Worm (Caenorhabditis elegans): ENCODE results near the gene F35E12.2.

F35E12.2 gene

ce11 chrV:13711060-13711459 lies 13.6 kb downstream of the F35E12.2 start, which contains the start of gene srx-96:
srx-96 (plus strand) TSS chrV:13711360.
- TF ChIP-seq ztf-29 (GFP tag; IDR thresholded peaks at IDR 0.05), result no peak
- TF ChIP-seq T22C8.4 (GFP tag; IDR thresholded peaks at IDR 0.05), result no peak
- no peak for TF ChIP-seq med-1 (GFP tag; optimal IDR thresholded peaks at IDR 0.05; ENCODE audit: insufficient read depth)
- TF ChIP-seq ref-1 (GFP tag; conservative IDR thresholded peaks at IDR 0.05), result no peak
- TF ChIP-seq ztf-23 (GFP tag; IDR thresholded peaks at IDR 0.05), result no peak
- TF ChIP-seq tab-1 (GFP tag; IDR thresholded peaks at IDR 0.05), result no peak
- TF ChIP-seq flt-1 (GFP tag; IDR thresholded peaks at IDR 0.05), result no peak
- no peak for TF ChIP-seq cog-1 (tag; optimal IDR thresholded peaks at IDR 0.05)
- TF ChIP-seq klf-2 (GFP tag; conservative IDR thresholded peaks at IDR 0.05), result no peak

ce11 chrV:13707295-13707694 lies 17.4 kb downstream of the F35E12.2 start, which contains the start of gene hlh-34:
hlh-34 (minus strand) TSS chrV:13707395.
- TF ChIP-seq T22C8.4 (GFP tag; IDR thresholded peaks at IDR 0.05) (no peak), ref-1 (GFP tag; conservative IDR thresholded peaks at IDR 0.05) (no peak)

- no peak for TF ChIP-seq ztf-29 (GFP tag; IDR thresholded peaks at IDR 0.05)
- TF ChIP-seq cog-1 (tag; optimal IDR thresholded peaks at IDR 0.05), result no peak
- TF ChIP-seq klf-2 (GFP tag; conservative IDR thresholded peaks at IDR 0.05), result no peak
- no peak for TF ChIP-seq T22C8.4 (GFP tag; IDR thresholded peaks at IDR 0.05)
- TF ChIP-seq tab-1 (GFP tag; IDR thresholded peaks at IDR 0.05), result no peak
- no peak for TF ChIP-seq med-1 (GFP tag; optimal IDR thresholded peaks at IDR 0.05; ENCODE audit: insufficient read depth)
- no peak for TF ChIP-seq ztf-23 (GFP tag; IDR thresholded peaks at IDR 0.05)
- no peak for TF ChIP-seq flt-1 (GFP tag; IDR thresholded peaks at IDR 0.05)
- no peak for TF ChIP-seq ref-1 (GFP tag; conservative IDR thresholded peaks at IDR 0.05)
Measured at ce11 chrV:13703960-13704359, 20.7 kb downstream of the F35E12.2 start, which contains the start of gene T01D3.3. T01D3.3 (plus strand) TSS chrV:13704271.

ce11 chrV:13694103-13694502 lies 30.6 kb downstream of the F35E12.2 start:
- TF ChIP-seq T22C8.4 (GFP tag; IDR thresholded peaks at IDR 0.05), result no peak

- TF ChIP-seq cog-1 (tag; optimal IDR thresholded peaks at IDR 0.05) (no peak), ref-1 (GFP tag; conservative IDR thresholded peaks at IDR 0.05) (no peak), klf-2 (GFP tag; conservative IDR thresholded peaks at IDR 0.05) (no peak), med-1 (GFP tag; optimal IDR thresholded peaks at IDR 0.05; ENCODE audit: insufficient read depth) (no peak), ztf-23 (GFP tag; IDR thresholded peaks at IDR 0.05) (no peak), T22C8.4 (GFP tag; IDR thresholded peaks at IDR 0.05) (no peak), tab-1 (GFP tag; IDR thresholded peaks at IDR 0.05) (no peak), ztf-29 (GFP tag; IDR thresholded peaks at IDR 0.05) (no peak), flt-1 (GFP tag; IDR thresholded peaks at IDR 0.05) (no peak)
Measured at ce11 chrV:13690276-13690675, 34.4 kb downstream of the F35E12.2 start.

- TF ChIP-seq T22C8.4 (GFP tag; IDR thresholded peaks at IDR 0.05), result no peak
- no peak for TF ChIP-seq flt-1 (GFP tag; IDR thresholded peaks at IDR 0.05)
- no peak for TF ChIP-seq ztf-29 (GFP tag; IDR thresholded peaks at IDR 0.05)
- TF ChIP-seq ref-1 (GFP tag; conservative IDR thresholded peaks at IDR 0.05), result no peak
- TF ChIP-seq med-1 (GFP tag; optimal IDR thresholded peaks at IDR 0.05; ENCODE audit: insufficient read depth), result no peak
- no peak for TF ChIP-seq ztf-23 (GFP tag; IDR thresholded peaks at IDR 0.05)
- TF ChIP-seq cog-1 (tag; optimal IDR thresholded peaks at IDR 0.05), result no peak
- TF ChIP-seq tab-1 (GFP tag; IDR thresholded peaks at IDR 0.05), result no peak
- TF ChIP-seq klf-2 (GFP tag; conservative IDR thresholded peaks at IDR 0.05), result no peak
Measured at ce11 chrV:13689592-13689991, 35.1 kb downstream of the F35E12.2 start, which contains the start of gene T01D3.1. T01D3.1 (plus strand) TSS chrV:13689892.

- no peak for TF ChIP-seq ztf-29 (GFP tag; IDR thresholded peaks at IDR 0.05)
- no peak for TF ChIP-seq ztf-23 (GFP tag; IDR thresholded peaks at IDR 0.05)
- no peak for TF ChIP-seq ref-1 (GFP tag; conservative IDR thresholded peaks at IDR 0.05)
- TF ChIP-seq T22C8.4 (GFP tag; IDR thresholded peaks at IDR 0.05), result no peak
- no peak for TF ChIP-seq flt-1 (GFP tag; IDR thresholded peaks at IDR 0.05)
- TF ChIP-seq tab-1 (GFP tag; IDR thresholded peaks at IDR 0.05), result no peak
- TF ChIP-seq med-1 (GFP tag; optimal IDR thresholded peaks at IDR 0.05; ENCODE audit: insufficient read depth), result no peak
- TF ChIP-seq klf-2 (GFP tag; conservative IDR thresholded peaks at IDR 0.05), result no peak
- no peak for TF ChIP-seq cog-1 (tag; optimal IDR thresholded peaks at IDR 0.05)
Measured at ce11 chrV:13687504-13687903, 37.2 kb downstream of the F35E12.2 start.

ce11 chrV:13686513-13686912 lies 38.2 kb downstream of the F35E12.2 start:
- TF ChIP-seq tab-1 (GFP tag; IDR thresholded peaks at IDR 0.05) (no peak), flt-1 (GFP tag; IDR thresholded peaks at IDR 0.05) (no peak), klf-2 (GFP tag; conservative IDR thresholded peaks at IDR 0.05) (no peak), ztf-29 (GFP tag; IDR thresholded peaks at IDR 0.05) (no peak), ztf-23 (GFP tag; IDR thresholded peaks at IDR 0.05) (no peak), cog-1 (tag; optimal IDR thresholded peaks at IDR 0.05) (no peak), med-1 (GFP tag; optimal IDR thresholded peaks at IDR 0.05; ENCODE audit: insufficient read depth) (no peak), ref-1 (GFP tag; conservative IDR thresholded peaks at IDR 0.05) (no peak), T22C8.4 (GFP tag; IDR thresholded peaks at IDR 0.05) (no peak)

ce11 chrV:13681445-13681844 lies 43.2 kb downstream of the F35E12.2 start:
- no peak for TF ChIP-seq med-1 (GFP tag; optimal IDR thresholded peaks at IDR 0.05; ENCODE audit: insufficient read depth)
- TF ChIP-seq ztf-29 (GFP tag; IDR thresholded peaks at IDR 0.05), result no peak
- TF ChIP-seq flt-1 (GFP tag; IDR thresholded peaks at IDR 0.05), result no peak
- TF ChIP-seq T22C8.4 (GFP tag; IDR thresholded peaks at IDR 0.05), result no peak
- no peak for TF ChIP-seq cog-1 (tag; optimal IDR thresholded peaks at IDR 0.05)
- TF ChIP-seq ztf-23 (GFP tag; IDR thresholded peaks at IDR 0.05), result no peak
- TF ChIP-seq tab-1 (GFP tag; IDR thresholded peaks at IDR 0.05), result no peak
- TF ChIP-seq klf-2 (GFP tag; conservative IDR thresholded peaks at IDR 0.05), result no peak
- no peak for TF ChIP-seq ref-1 (GFP tag; conservative IDR thresholded peaks at IDR 0.05)

- TF ChIP-seq ref-1 (GFP tag; conservative IDR thresholded peaks at IDR 0.05) (no peak), cog-1 (tag; optimal IDR thresholded peaks at IDR 0.05) (no peak), flt-1 (GFP tag; IDR thresholded peaks at IDR 0.05) (no peak), T22C8.4 (GFP tag; IDR thresholded peaks at IDR 0.05) (no peak), tab-1 (GFP tag; IDR thresholded peaks at IDR 0.05) (no peak), ztf-29 (GFP tag; IDR thresholded peaks at IDR 0.05) (no peak), klf-2 (GFP tag; conservative IDR thresholded peaks at IDR 0.05) (no peak), med-1 (GFP tag; optimal IDR thresholded peaks at IDR 0.05; ENCODE audit: insufficient read depth) (no peak), ztf-23 (GFP tag; IDR thresholded peaks at IDR 0.05) (no peak)
Measured at ce11 chrV:13679859-13680258, 44.8 kb downstream of the F35E12.2 start.

All from whole organism, midembryonic.